Fruit fly (Drosophila melanogaster) whole organism, embryonic: ENCODE measurements around the gene f-cup.
A peak's percentile ranks its signal among the peaks of the same experiment; 100 is the strongest.

Source experiments
- Abd-B ChIP-seq: fragments of 200-800 bp; sonication (Bioruptor generic); optimal IDR thresholded peaks from 2 replicates; lab custom pipeline; 2018; ENCODE audit warnings: missing biosample characterization, mild to moderate bottlenecking, missing genetic modification characterization, moderate library complexity
- Atf-2 ChIP-seq: fragments of 200-800 bp; sonication (Bioruptor generic); optimal IDR thresholded peaks from 2 replicates; lab custom pipeline; 2016; ENCODE audit warnings: missing biosample characterization, missing genetic modification characterization
- CG1024 ChIP-seq: fragments of 200-800 bp; sonication (Bioruptor generic); IDR thresholded peaks from 2 replicates; pipeline ENCODE4 v1.3.6; 2022; ENCODE audit warnings: missing biosample characterization, missing genetic modification characterization
- CG10543 ChIP-seq: fragments of 200-800 bp; sonication (Bioruptor generic); optimal IDR thresholded peaks from 3 replicates; lab custom pipeline; 2017; ENCODE audit warnings: missing biosample characterization, mild to moderate bottlenecking, missing genetic modification characterization, moderate library complexity
- CG11085 ChIP-seq: fragments of 200-800 bp; sonication (Bioruptor generic); IDR thresholded peaks from 2 replicates; pipeline ENCODE4 v1.3.6; 2022; ENCODE audit warnings: missing biosample characterization, missing genetic modification characterization
- CG12942 ChIP-seq: fragments of 200-800 bp; sonication (Bioruptor generic); optimal IDR thresholded peaks from 3 replicates; lab custom pipeline; 2016; ENCODE audit warnings: missing biosample characterization, missing genetic modification characterization
- CG14710 ChIP-seq: fragments of 200-800 bp; sonication (Bioruptor generic); optimal IDR thresholded peaks from 3 replicates; lab custom pipeline; 2019; ENCODE audit warnings: missing biosample characterization, mild to moderate bottlenecking, missing genetic modification characterization, moderate library complexity
- CG16813 ChIP-seq: fragments of 200-800 bp; sonication (Bioruptor generic); IDR thresholded peaks from 3 replicates; pipeline ENCODE4 v1.3.6; 2022; ENCODE audit warnings: missing biosample characterization, missing genetic modification characterization; ENCODE audit not compliant: partially characterized antibody
- CG32772 ChIP-seq: fragments of 200-800 bp; sonication (Bioruptor generic); IDR thresholded peaks from 2 replicates; pipeline ENCODE4 v1.3.6; 2022; ENCODE audit warnings: missing biosample characterization, missing genetic modification characterization
- CG3407 ChIP-seq: fragments of 200-800 bp; sonication (Bioruptor generic); optimal IDR thresholded peaks from 2 replicates; lab custom pipeline; 2018; ENCODE audit warnings: missing biosample characterization, mild to moderate bottlenecking, missing genetic modification characterization
- CG3995 ChIP-seq: fragments of 200-800 bp; sonication (Bioruptor generic); optimal IDR thresholded peaks from 3 replicates; lab custom pipeline; 2016; ENCODE audit warnings: missing biosample characterization, missing genetic modification characterization
- CG4424 ChIP-seq: fragments of 200-800 bp; sonication (Bioruptor generic); optimal IDR thresholded peaks from 3 replicates; lab custom pipeline; 2016; ENCODE audit warnings: missing biosample characterization, missing genetic modification characterization
- CG6765 ChIP-seq: fragments of 200-800 bp; sonication (Bioruptor generic); optimal IDR thresholded peaks from 3 replicates; lab custom pipeline; 2017; ENCODE audit warnings: missing biosample characterization, mild to moderate bottlenecking, missing genetic modification characterization
- CG6813 ChIP-seq: fragments of 200-800 bp; sonication (Bioruptor generic); optimal IDR thresholded peaks from 2 replicates; lab custom pipeline; 2017; ENCODE audit warnings: missing biosample characterization, missing genetic modification characterization, mild to moderate bottlenecking, moderate library complexity, missing genetic modification reagents
- CG7963 ChIP-seq: fragments of 200-800 bp; sonication (Bioruptor generic); IDR thresholded peaks from 3 replicates; pipeline ENCODE4 v1.3.6; 2022; ENCODE audit warnings: missing biosample characterization, missing genetic modification characterization; ENCODE audit not compliant: partially characterized antibody
- CG8290 ChIP-seq, 3 experiments: fragments of 200-800 bp; sonication (Bioruptor generic); optimal IDR thresholded peaks; 2 replicates each; lab custom pipeline; 2016 to 2019; ENCODE audit warnings: missing biosample characterization in 3 of 3, missing genetic modification characterization in 3 of 3, mild to moderate bottlenecking in 2 of 3, moderate library complexity in 1 of 3
- CG9797 ChIP-seq: fragments of 200-800 bp; sonication (Bioruptor generic); optimal IDR thresholded peaks from 3 replicates; lab custom pipeline; 2018; ENCODE audit warnings: missing biosample characterization, mild to moderate bottlenecking, missing genetic modification characterization
- CG9817 ChIP-seq: fragments of 200-800 bp; sonication (Bioruptor generic); optimal IDR thresholded peaks from 2 replicates; lab custom pipeline; 2018; ENCODE audit warnings: missing biosample characterization, mild to moderate bottlenecking, missing genetic modification characterization, moderate library complexity
- Dad ChIP-seq: fragments of 200-800 bp; sonication (Bioruptor generic); optimal IDR thresholded peaks from 3 replicates; lab custom pipeline; 2016; ENCODE audit warnings: missing biosample characterization, missing genetic modification characterization
- Dip2 ChIP-seq: fragments of 200-800 bp; sonication (Bioruptor generic); IDR thresholded peaks from 2 replicates; pipeline ENCODE4 v1.3.6; 2022; ENCODE audit warnings: missing biosample characterization, missing genetic modification characterization
- Drgx ChIP-seq: fragments of 200-800 bp; sonication (Bioruptor generic); IDR thresholded peaks from 2 replicates; pipeline ENCODE4 v1.3.6; 2022; ENCODE audit warnings: missing biosample characterization, missing genetic modification characterization
- HLH3B ChIP-seq: fragments of 200-800 bp; sonication (Bioruptor generic); IDR thresholded peaks from 2 replicates; pipeline ENCODE4 v1.3.6; 2022; ENCODE audit warnings: missing biosample characterization, missing genetic modification characterization
- HLH54F ChIP-seq: fragments of 200-800 bp; sonication (Bioruptor generic); optimal IDR thresholded peaks from 3 replicates; lab custom pipeline; 2016; ENCODE audit warnings: missing biosample characterization, missing genetic modification characterization
- MTF-1 ChIP-seq: fragments of 200-800 bp; sonication (Bioruptor generic); optimal IDR thresholded peaks from 2 replicates; lab custom pipeline; 2018; ENCODE audit warnings: missing biosample characterization, mild to moderate bottlenecking, missing genetic modification characterization, borderline replicate concordance
- Scr ChIP-seq: fragments of 200-800 bp; sonication (Bioruptor generic); IDR thresholded peaks from 2 replicates; pipeline ENCODE4 v1.3.6; 2022; ENCODE audit warnings: missing biosample characterization, missing genetic modification characterization; ENCODE audit not compliant: partially characterized antibody
- Sox102F ChIP-seq: fragments of 200-800 bp; sonication (Bioruptor generic); optimal IDR thresholded peaks from 2 replicates; lab custom pipeline; 2018; ENCODE audit warnings: missing biosample characterization, mild to moderate bottlenecking, missing genetic modification characterization, moderate library complexity
- TFAM ChIP-seq: fragments of 200-800 bp; sonication (Bioruptor generic); optimal IDR thresholded peaks from 2 replicates; lab custom pipeline; 2017; ENCODE audit warnings: missing biosample characterization, missing genetic modification characterization, inconsistent platforms
- Tbp ChIP-seq: fragments of >200 bp; optimal IDR thresholded peaks from 2 replicates; lab custom pipeline; 2018; ENCODE audit warnings: missing biosample characterization, missing genetic modification characterization
- Vsx1 ChIP-seq: fragments of 200-800 bp; sonication (Bioruptor generic); optimal IDR thresholded peaks from 2 replicates; lab custom pipeline; 2017; ENCODE audit warnings: missing biosample characterization, mild to moderate bottlenecking, missing genetic modification characterization, missing genetic modification reagents
- amos ChIP-seq: fragments of 200-800 bp; sonication (Bioruptor generic); IDR thresholded peaks from 2 replicates; pipeline ENCODE4 v1.3.6; 2022; ENCODE audit warnings: missing biosample characterization, missing genetic modification characterization; ENCODE audit not compliant: partially characterized antibody
- ap ChIP-seq: fragments of 200-800 bp; sonication (Bioruptor generic); IDR thresholded peaks from 2 replicates; pipeline ENCODE4 v1.3.6; 2022; ENCODE audit warnings: missing biosample characterization, missing genetic modification characterization
- az2 ChIP-seq: fragments of 200-800 bp; sonication (Bioruptor generic); optimal IDR thresholded peaks from 3 replicates; lab custom pipeline; 2016; ENCODE audit warnings: missing biosample characterization, missing genetic modification characterization
- croc ChIP-seq: fragments of 200-800 bp; sonication (Bioruptor generic); conservative IDR thresholded peaks from 3 replicates; pipeline ENCODE4 v1.3.6; 2022; ENCODE audit warnings: missing biosample characterization, missing genetic modification characterization
- dm ChIP-seq: fragments of 200-800 bp; sonication (Bioruptor generic); optimal IDR thresholded peaks from 3 replicates; lab custom pipeline; 2016; ENCODE audit warnings: missing biosample characterization, missing genetic modification characterization
- ems ChIP-seq: fragments of 200-800 bp; sonication (Bioruptor generic); optimal IDR thresholded peaks from 3 replicates; lab custom pipeline; 2016; ENCODE audit warnings: missing biosample characterization, missing genetic modification characterization
- fd102C ChIP-seq: fragments of 200-800 bp; sonication (Bioruptor generic); optimal IDR thresholded peaks from 2 replicates; lab custom pipeline; 2018; ENCODE audit warnings: missing biosample characterization, mild to moderate bottlenecking, missing genetic modification characterization, moderate library complexity
- insv ChIP-seq, 2 experiments: fragments of 200-800 bp; sonication (Bioruptor generic); optimal IDR thresholded peaks; 3 replicates each; lab custom pipeline; 2016 to 2018; ENCODE audit warnings: missing biosample characterization in 2 of 2, missing genetic modification characterization in 2 of 2
- onecut ChIP-seq: fragments of 200-800 bp; sonication (Bioruptor generic); IDR thresholded peaks from 2 replicates; pipeline ENCODE4 v1.3.6; 2022; ENCODE audit warnings: missing biosample characterization, missing genetic modification characterization
- pho ChIP-seq: fragments of 200-800 bp; sonication (Bioruptor generic); optimal IDR thresholded peaks from 2 replicates; lab custom pipeline; 2016; ENCODE audit warnings: missing biosample characterization, missing genetic modification characterization
- sc ChIP-seq, 3 experiments: fragments of >200 bp in 2 of 3; fragments of 200-800 bp in 1 of 3; sonication (Bioruptor generic) in 1 of 3; optimal IDR thresholded peaks; 2 replicates in 2 of 3; 3 replicates in 1 of 3; lab custom pipeline; 2017; ENCODE audit warnings: mild to moderate bottlenecking in 1 of 3, missing biosample characterization in 1 of 3, missing genetic modification characterization in 1 of 3, missing genetic modification reagents in 1 of 3
- sens ChIP-seq: fragments of 200-800 bp; sonication (Bioruptor generic); peaks from one replicate; lab custom pipeline; 2016; ENCODE audit warnings: missing biosample characterization, missing genetic modification characterization
- tap ChIP-seq: fragments of 200-800 bp; optimal IDR thresholded peaks from 3 replicates; lab custom pipeline; 2019; ENCODE audit warnings: missing biosample characterization, mild to moderate bottlenecking, missing genetic modification characterization, moderate library complexity
- tup ChIP-seq: fragments of 200-800 bp; sonication (Bioruptor generic); optimal IDR thresholded peaks from 2 replicates; lab custom pipeline; 2016; ENCODE audit warnings: missing biosample characterization, mild to moderate bottlenecking, missing genetic modification characterization, moderate library complexity
- vnd ChIP-seq: fragments of 200-800 bp; sonication (Bioruptor generic); IDR thresholded peaks from 3 replicates; pipeline ENCODE4 v1.3.6; 2022; ENCODE audit warnings: missing biosample characterization, missing genetic modification characterization; ENCODE audit not compliant: partially characterized antibody
- zen ChIP-seq: fragments of 200-800 bp; sonication (Bioruptor generic); optimal IDR thresholded peaks from 3 replicates; lab custom pipeline; 2018; ENCODE audit warnings: missing biosample characterization, mild to moderate bottlenecking, missing genetic modification characterization, moderate library complexity
- zfh2 ChIP-seq: fragments of 200-800 bp; sonication (Bioruptor generic); optimal IDR thresholded peaks from 2 replicates; lab custom pipeline; 2016; ENCODE audit warnings: missing biosample characterization, missing genetic modification characterization

f-cup gene

DNA sequence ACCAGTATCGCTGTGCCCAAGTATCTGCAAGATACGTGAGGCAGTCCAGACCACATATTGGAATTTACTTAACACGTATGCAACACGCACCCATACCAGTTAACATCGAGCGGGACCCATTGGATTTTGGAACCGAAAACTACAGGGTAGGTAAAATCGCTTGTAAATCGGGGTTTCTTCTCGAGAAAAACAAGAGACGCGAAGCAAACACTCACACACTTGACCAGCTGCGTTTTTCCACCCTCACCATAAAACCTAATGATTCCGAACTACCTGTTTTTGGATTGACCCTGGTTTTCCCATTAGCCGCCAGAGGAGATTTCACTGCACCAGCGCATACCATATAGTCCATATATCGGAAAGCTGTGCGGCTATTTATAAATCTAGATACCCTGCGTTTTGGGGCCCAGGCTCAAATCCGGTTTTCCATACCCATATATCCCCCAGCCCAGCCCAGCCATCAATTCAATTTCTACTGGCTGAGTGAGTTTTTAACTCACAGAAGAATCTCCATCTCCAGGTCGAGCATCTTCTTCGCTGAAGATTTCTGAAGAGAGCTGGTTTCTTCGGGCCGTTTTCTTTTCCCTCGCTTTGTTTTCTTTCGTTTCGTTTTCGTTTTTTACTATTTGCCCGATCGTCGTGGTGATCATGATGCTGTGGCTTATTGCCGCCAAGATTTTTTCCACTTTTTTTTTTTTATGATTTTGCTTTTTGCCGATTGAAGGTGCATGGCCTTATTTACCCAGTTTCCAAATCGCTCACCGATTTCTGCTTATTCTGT, 15.2 kb upstream of the f-cup start (continued):
- TF ChIP-seq Vsx1 (no peak), tap (tag; lab: Kevin White, UChicago) (no peak), CG3995 (no peak), CG32772 (GFP tag; lab: Robert Waterston, UW) (no peak), insv (GFP tag; optimal IDR thresholded peaks at IDR 0.05; lab: Kevin White, UChicago) (peak in 1 of 2 experiments; percentile 66), ems (GFP tag; lab: Kevin White, UChicago) (no peak), CG10543 (GFP tag; lab: Kevin White, UChicago) (no peak), sens (no peak)

DNA sequence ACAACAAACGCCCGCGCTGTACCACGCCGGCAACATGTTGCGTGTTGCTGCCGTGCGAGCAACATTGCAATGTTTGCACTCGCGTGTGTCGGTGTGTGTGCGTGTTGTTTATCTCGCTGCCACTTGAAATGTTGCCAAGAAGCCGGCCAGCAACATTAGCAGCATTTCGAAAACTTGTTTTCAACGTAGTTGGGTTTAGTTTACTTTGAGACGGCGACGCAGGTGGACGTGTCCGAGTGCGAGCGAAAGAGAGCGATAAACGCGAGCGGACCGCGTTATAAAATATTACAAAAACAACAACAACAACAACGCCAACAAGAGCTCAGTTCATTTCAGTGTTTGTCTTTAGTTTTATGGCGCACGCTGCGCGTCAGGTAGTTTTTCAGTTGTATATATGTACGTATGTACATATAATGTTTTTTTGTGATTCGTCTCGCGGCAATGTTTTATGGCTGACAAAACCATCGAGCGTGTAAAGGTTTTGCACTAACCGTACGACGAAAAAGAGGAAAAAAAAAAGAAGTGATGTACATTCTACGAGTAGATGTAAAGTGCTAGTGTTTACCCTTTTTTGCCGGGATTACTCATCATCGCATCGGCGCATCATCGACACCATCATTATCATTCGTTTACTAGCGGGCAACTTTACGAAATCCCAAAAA, 14.5 kb upstream of the f-cup start, which contains the start of gene kmr:
Gene kmr, plus strand, starts transcription at position 196 of the 662 bp plus-strand sequence.
- TF ChIP-seq CG3407 (GFP tag; lab: Kevin White, UChicago): no peak
- TF ChIP-seq CG9797 (GFP tag; lab: Kevin White, UChicago): peak; percentile 27
- TF ChIP-seq zen (tag; lab: Kevin White, UChicago): no peak
- TF ChIP-seq Abd-B (GFP tag; lab: Kevin White, UChicago): no peak
- no peak for TF ChIP-seq CG1024 (GFP tag; lab: Robert Waterston, UW)
- peak; percentile 43; the same call in 1 of the 2 replicates for TF ChIP-seq amos (GFP tag; lab: Robert Waterston, UW)
- peak; percentile 41; the same call in 1 of the 2 replicates for TF ChIP-seq HLH3B
- no peak for TF ChIP-seq fd102C (GFP tag; lab: Kevin White, UChicago)
- peak; percentile 9; the same call in 1 of the 2 replicates for TF ChIP-seq Scr (GFP tag; lab: Robert Waterston, UW)
- TF ChIP-seq az2 (GFP tag; lab: Kevin White, UChicago): no peak
- TF ChIP-seq CG14710 (tag; lab: Kevin White, UChicago): no peak
- TF ChIP-seq ap (GFP tag; lab: Robert Waterston, UW): no peak
- TF ChIP-seq vnd: no peak
- TF ChIP-seq Dip2 (GFP tag; lab: Robert Waterston, UW): no peak
- no peak for TF ChIP-seq CG12942 (GFP tag; lab: Kevin White, UChicago)
- no peak for TF ChIP-seq croc (GFP tag; lab: Robert Waterston, UW)
- peak; percentile 12 for TF ChIP-seq CG6765 (GFP tag; lab: Kevin White, UChicago)
- TF ChIP-seq TFAM (GFP tag; lab: Kevin White, UChicago): no peak
- TF ChIP-seq CG4424 (GFP tag; lab: Kevin White, UChicago): no peak
- peak; percentile 38 for TF ChIP-seq dm
- no peak for TF ChIP-seq HLH54F (GFP tag; lab: Kevin White, UChicago)
- no peak for TF ChIP-seq CG16813 (GFP tag; lab: Robert Waterston, UW)
- TF ChIP-seq pho (GFP tag; lab: Kevin White, UChicago): no peak
- TF ChIP-seq Tbp (GFP tag; lab: Kevin White, UChicago): no peak
- TF ChIP-seq CG9817 (tag; lab: Kevin White, UChicago): no peak
- TF ChIP-seq tup (GFP tag; lab: Kevin White, UChicago): no peak
- no peak for TF ChIP-seq Sox102F (GFP tag; lab: Kevin White, UChicago)
- no peak for TF ChIP-seq CG8290 (GFP tag; optimal IDR thresholded peaks at IDR 0.05; lab: Kevin White, UChicago)
- peak in 1 of 2 experiments; percentile 43 for TF ChIP-seq CG8290 (tag; optimal IDR thresholded peaks at IDR 0.05; lab: Kevin White, UChicago)
- no peak for TF ChIP-seq zfh2
- 0 out of 3 replicates have a peak, but pooled peaks have one; percentile 22 for TF ChIP-seq CG7963 (GFP tag; lab: Robert Waterston, UW)
- no peak for TF ChIP-seq CG11085 (GFP tag; lab: Robert Waterston, UW)
- TF ChIP-seq sc (optimal IDR thresholded peaks at IDR 0.05; lab: Kevin White, UChicago): no peak
- TF ChIP-seq sc (GFP tag; optimal IDR thresholded peaks at IDR 0.05; lab: Kevin White, UChicago): no peak
- TF ChIP-seq CG6813 (GFP tag; lab: Kevin White, UChicago): peak; percentile 39
- TF ChIP-seq Dad (GFP tag; lab: Kevin White, UChicago): peak; percentile 48
- peak; percentile 52 for TF ChIP-seq onecut (GFP tag; lab: Robert Waterston, UW)
- TF ChIP-seq MTF-1 (GFP tag; lab: Kevin White, UChicago): peak; percentile 26
- peak; percentile 55; the same call in 1 of the 2 replicates for TF ChIP-seq Drgx (GFP tag; lab: Robert Waterston, UW)
- TF ChIP-seq Atf-2 (GFP tag; lab: Kevin White, UChicago): no peak
